Fruit fly (Drosophila melanogaster): ENCODE data around the gene hd.

DNA sequence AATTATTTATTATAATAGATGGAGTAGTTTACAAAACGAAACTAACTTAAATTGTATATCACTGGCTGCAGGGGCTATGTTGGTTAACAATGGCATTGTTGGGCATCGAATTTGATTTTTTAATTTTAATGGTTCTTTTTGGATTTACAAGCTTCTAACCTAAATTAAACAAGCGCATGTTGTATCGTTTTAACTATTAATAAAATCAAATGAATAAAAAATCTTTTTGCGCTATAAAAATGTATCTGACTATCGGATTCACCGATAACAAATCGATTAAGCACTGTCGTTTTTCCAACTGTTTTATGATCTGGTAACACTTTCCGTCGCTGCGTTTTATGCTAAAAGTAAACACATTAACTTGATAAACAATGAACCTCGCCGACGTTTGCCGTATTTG is at the start of gene hd, which contains the start of gene CG14667:
- TF ChIP-seq Hr83 (GFP tag; optimal IDR thresholded peaks at IDR 0.05; ENCODE audit: poor library complexity, severe bottlenecking): no peak
- TF ChIP-seq dmrt93B (GFP tag; optimal IDR thresholded peaks at IDR 0.05): no peak
- TF ChIP-seq OdsH (GFP tag; optimal IDR thresholded peaks at IDR 0.05): no peak
- no peak for TF ChIP-seq h (GFP tag; optimal IDR thresholded peaks at IDR 0.05)
- no peak for TF ChIP-seq usp (GFP tag; optimal IDR thresholded peaks at IDR 0.05)
- no peak for TF ChIP-seq tai (GFP tag; optimal IDR thresholded peaks at IDR 0.05)
- TF ChIP-seq jim (GFP tag; optimal IDR thresholded peaks at IDR 0.05): no peak
- TF ChIP-seq pan (optimal IDR thresholded peaks at IDR 0.05): no peak
- TF ChIP-seq Rel (GFP tag; optimal IDR thresholded peaks at IDR 0.05): no peak
- TF ChIP-seq Rel (tag; optimal IDR thresholded peaks at IDR 0.05): no peak
- no peak for TF ChIP-seq woc (GFP tag; optimal IDR thresholded peaks at IDR 0.05)

Data from whole organism, wandering third instar larva.